Fruit fly (Drosophila melanogaster) whole organism, embryonic: ENCODE results near the gene Bsg.

Experiments used
- B-H1 ChIP-seq: fragments of 200-800 bp; sonication (Bioruptor generic); IDR thresholded peaks from 3 replicates; pipeline ENCODE4 v1.3.6; 2022; ENCODE audit warnings: missing biosample characterization, missing genetic modification characterization
- CG10147 ChIP-seq: fragments of 200-800 bp; sonication (Bioruptor generic); optimal IDR thresholded peaks from 2 replicates; lab custom pipeline; 2019; ENCODE audit warnings: missing biosample characterization, mild to moderate bottlenecking, missing genetic modification characterization, moderate library complexity
- CG10274 ChIP-seq: fragments of 200-800 bp; sonication (Bioruptor generic); optimal IDR thresholded peaks from 3 replicates; lab custom pipeline; 2017; ENCODE audit warnings: missing biosample characterization, mild to moderate bottlenecking, missing genetic modification characterization
- CG10959 ChIP-seq: fragments of 200-800 bp; sonication (Bioruptor generic); IDR thresholded peaks from 2 replicates; pipeline ENCODE4 v1.3.6; 2022; ENCODE audit warnings: missing biosample characterization, missing genetic modification characterization
- CG11085 ChIP-seq: fragments of 200-800 bp; sonication (Bioruptor generic); IDR thresholded peaks from 2 replicates; pipeline ENCODE4 v1.3.6; 2022; ENCODE audit warnings: missing biosample characterization, missing genetic modification characterization
- CG11093 ChIP-seq: fragments of 200-800 bp; sonication (Bioruptor generic); IDR thresholded peaks from 3 replicates; pipeline ENCODE4 v1.3.6; 2022; ENCODE audit warnings: missing biosample characterization, missing genetic modification characterization
- CG12155 ChIP-seq: fragments of 200-800 bp; sonication (Bioruptor generic); optimal IDR thresholded peaks from 3 replicates; lab custom pipeline; 2016; ENCODE audit warnings: missing biosample characterization, missing genetic modification characterization
- CG12769 ChIP-seq: fragments of 200-800 bp; sonication (Bioruptor generic); optimal IDR thresholded peaks from 2 replicates; lab custom pipeline; 2019; ENCODE audit warnings: missing biosample characterization, mild to moderate bottlenecking, missing genetic modification characterization, moderate library complexity
- CG14014 ChIP-seq: fragments of 200-800 bp; sonication (Bioruptor generic); IDR thresholded peaks from 2 replicates; pipeline ENCODE4 v1.3.6; 2022; ENCODE audit warnings: missing biosample characterization, missing genetic modification characterization
- CG14860 ChIP-seq: fragments of 200-800 bp; sonication (Bioruptor generic); IDR thresholded peaks from 3 replicates; pipeline ENCODE4 v1.3.6; 2022; ENCODE audit warnings: missing biosample characterization, missing genetic modification characterization; ENCODE audit not compliant: partially characterized antibody
- CG15479 ChIP-seq: fragments of 200-800 bp; sonication (Bioruptor generic); optimal IDR thresholded peaks from 3 replicates; lab custom pipeline; 2019; ENCODE audit warnings: missing biosample characterization, mild to moderate bottlenecking, missing genetic modification characterization, moderate library complexity
- CG16813 ChIP-seq: fragments of 200-800 bp; sonication (Bioruptor generic); IDR thresholded peaks from 3 replicates; pipeline ENCODE4 v1.3.6; 2022; ENCODE audit warnings: missing biosample characterization, missing genetic modification characterization; ENCODE audit not compliant: partially characterized antibody
- CG16863 ChIP-seq: fragments of 200-800 bp; sonication (Bioruptor generic); optimal IDR thresholded peaks from 3 replicates; lab custom pipeline; 2016; ENCODE audit warnings: missing biosample characterization, missing genetic modification characterization
- CG17328 ChIP-seq: fragments of 200-800 bp; sonication (Bioruptor generic); IDR thresholded peaks from 2 replicates; pipeline ENCODE4 v1.3.6; 2022; ENCODE audit warnings: missing biosample characterization, missing genetic modification characterization
- CG1832 ChIP-seq: fragments of 200-800 bp; sonication (Bioruptor generic); optimal IDR thresholded peaks from 2 replicates; lab custom pipeline; 2017; ENCODE audit warnings: missing biosample characterization, mild to moderate bottlenecking, missing genetic modification characterization, inconsistent platforms
- CG31441 ChIP-seq: fragments of 200-800 bp; sonication (Bioruptor generic); IDR thresholded peaks from 2 replicates; pipeline ENCODE4 v1.3.6; 2022; ENCODE audit warnings: missing biosample characterization, missing genetic modification characterization
- CG3838 ChIP-seq: fragments of 200-800 bp; sonication (Bioruptor generic); optimal IDR thresholded peaks from 3 replicates; lab custom pipeline; 2016; ENCODE audit warnings: missing biosample characterization, missing genetic modification characterization
- CG4617 ChIP-seq: fragments of 200-800 bp; sonication (Bioruptor generic); optimal IDR thresholded peaks from 3 replicates; lab custom pipeline; 2016; ENCODE audit warnings: missing biosample characterization, missing genetic modification characterization, borderline replicate concordance
- CG5180 ChIP-seq: fragments of 200-800 bp; sonication (Bioruptor generic); optimal IDR thresholded peaks from 3 replicates; lab custom pipeline; 2017; ENCODE audit warnings: missing biosample characterization, missing genetic modification characterization, mild to moderate bottlenecking, moderate library complexity, missing genetic modification reagents
- CG5245 ChIP-seq: fragments of 200-800 bp; sonication (Bioruptor generic); optimal IDR thresholded peaks from 3 replicates; lab custom pipeline; 2016; ENCODE audit warnings: missing biosample characterization, missing genetic modification characterization
- CG7271 ChIP-seq: fragments of 200-800 bp; sonication (Bioruptor generic); optimal IDR thresholded peaks from 2 replicates; lab custom pipeline; 2018; ENCODE audit warnings: missing biosample characterization, mild to moderate bottlenecking, missing genetic modification characterization, moderate library complexity
- CG7963 ChIP-seq: fragments of 200-800 bp; sonication (Bioruptor generic); IDR thresholded peaks from 3 replicates; pipeline ENCODE4 v1.3.6; 2022; ENCODE audit warnings: missing biosample characterization, missing genetic modification characterization; ENCODE audit not compliant: partially characterized antibody
- CHES-1-like ChIP-seq: fragments of 200-800 bp; sonication (Bioruptor generic); optimal IDR thresholded peaks from 2 replicates; lab custom pipeline; 2016; ENCODE audit warnings: missing biosample characterization, missing genetic modification characterization
- CTCF ChIP-seq: fragments of 200-800 bp; sonication (Bioruptor generic); optimal IDR thresholded peaks from 2 replicates; lab custom pipeline; 2017; ENCODE audit warnings: missing biosample characterization, mild to moderate bottlenecking, missing genetic modification characterization, moderate library complexity
- Dad ChIP-seq: fragments of 200-800 bp; sonication (Bioruptor generic); optimal IDR thresholded peaks from 3 replicates; lab custom pipeline; 2016; ENCODE audit warnings: missing biosample characterization, missing genetic modification characterization
- Dip2 ChIP-seq: fragments of 200-800 bp; sonication (Bioruptor generic); IDR thresholded peaks from 2 replicates; pipeline ENCODE4 v1.3.6; 2022; ENCODE audit warnings: missing biosample characterization, missing genetic modification characterization
- Dref ChIP-seq: fragments of 200-800 bp; sonication (Bioruptor generic); IDR thresholded peaks from 2 replicates; pipeline ENCODE4 v1.3.6; 2022; ENCODE audit warnings: missing biosample characterization, missing genetic modification characterization
- Eip74EF ChIP-seq, 2 experiments: fragments of 200-800 bp in 1 of 2; fragments of >200 bp in 1 of 2; sonication (Bioruptor generic) in 1 of 2; optimal IDR thresholded peaks; 2 replicates each; lab custom pipeline; 2017 to 2019; ENCODE audit warnings: missing biosample characterization in 2 of 2, missing genetic modification characterization in 2 of 2, mild to moderate bottlenecking in 1 of 2, moderate library complexity in 1 of 2
- Ets65A ChIP-seq: fragments of 200-800 bp; sonication (Bioruptor generic); peaks from one replicate; lab custom pipeline; 2016; ENCODE audit warnings: missing biosample characterization, missing genetic modification characterization
- Ets97D ChIP-seq: fragments of 200-800 bp; sonication (Bioruptor generic); optimal IDR thresholded peaks from 3 replicates; lab custom pipeline; 2016; ENCODE audit warnings: missing biosample characterization, missing genetic modification characterization
- HLH4C ChIP-seq: fragments of 200-800 bp; sonication (Bioruptor generic); IDR thresholded peaks from 3 replicates; pipeline ENCODE4 v1.3.6; 2022; ENCODE audit warnings: missing biosample characterization, missing genetic modification characterization; ENCODE audit not compliant: partially characterized antibody
- Hr3 ChIP-seq: fragments of 200-800 bp; sonication (Bioruptor generic); optimal IDR thresholded peaks from 3 replicates; lab custom pipeline; 2016; ENCODE audit warnings: missing biosample characterization, missing genetic modification characterization
- Lpt ChIP-seq: fragments of >200 bp; optimal IDR thresholded peaks from 2 replicates; lab custom pipeline; 2018; ENCODE audit warnings: missing biosample characterization, missing genetic modification characterization
- Mes4 ChIP-seq: fragments of 200-800 bp; sonication (Bioruptor generic); optimal IDR thresholded peaks from 2 replicates; lab custom pipeline; 2016; ENCODE audit warnings: missing biosample characterization, missing genetic modification characterization
- NK7.1 ChIP-seq: fragments of 200-800 bp; sonication (Bioruptor generic); optimal IDR thresholded peaks from 3 replicates; lab custom pipeline; 2016; ENCODE audit warnings: missing biosample characterization, missing genetic modification characterization
- Poxn ChIP-seq: fragments of 200-800 bp; sonication (Bioruptor generic); IDR thresholded peaks from 2 replicates; pipeline ENCODE4 v1.3.6; 2022; ENCODE audit warnings: missing biosample characterization, missing genetic modification characterization
- btn ChIP-seq: fragments of 200-800 bp; sonication (Bioruptor generic); optimal IDR thresholded peaks from 2 replicates; lab custom pipeline; 2016; ENCODE audit warnings: missing biosample characterization, missing genetic modification characterization
- gt ChIP-seq: fragments of 200-800 bp; sonication (Bioruptor generic); IDR thresholded peaks from 2 replicates; pipeline ENCODE4 v1.3.6; 2022; ENCODE audit warnings: missing biosample characterization, missing genetic modification characterization
- hb ChIP-seq: fragments of 200-800 bp; sonication (Bioruptor generic); IDR thresholded peaks from 3 replicates; pipeline ENCODE4 v1.3.6; 2022; ENCODE audit warnings: missing biosample characterization, missing genetic modification characterization; ENCODE audit not compliant: partially characterized antibody
- nerfin-1 ChIP-seq: fragments of 200-800 bp; sonication (Bioruptor generic); optimal IDR thresholded peaks from 3 replicates; lab custom pipeline; 2019; ENCODE audit warnings: missing biosample characterization, mild to moderate bottlenecking, missing genetic modification characterization, moderate library complexity
- nmo ChIP-seq: fragments of 200-800 bp; sonication (Bioruptor generic); optimal IDR thresholded peaks from 2 replicates; lab custom pipeline; 2018; ENCODE audit warnings: missing biosample characterization, mild to moderate bottlenecking, missing genetic modification characterization, moderate library complexity
- nom ChIP-seq: fragments of 200-800 bp; sonication (Bioruptor generic); optimal IDR thresholded peaks from 2 replicates; lab custom pipeline; 2017; ENCODE audit warnings: missing biosample characterization, missing genetic modification characterization, mild to moderate bottlenecking, moderate library complexity, missing genetic modification reagents
- onecut ChIP-seq: fragments of 200-800 bp; sonication (Bioruptor generic); IDR thresholded peaks from 2 replicates; pipeline ENCODE4 v1.3.6; 2022; ENCODE audit warnings: missing biosample characterization, missing genetic modification characterization
- peb ChIP-seq: fragments of 200-800 bp; sonication (Bioruptor generic); IDR thresholded peaks from 2 replicates; pipeline ENCODE4 v1.3.6; 2022; ENCODE audit warnings: missing biosample characterization, missing genetic modification characterization
- sens ChIP-seq: fragments of 200-800 bp; sonication (Bioruptor generic); peaks from one replicate; lab custom pipeline; 2016; ENCODE audit warnings: missing biosample characterization, missing genetic modification characterization
- shn ChIP-seq: fragments of 200-800 bp; sonication (Bioruptor generic); optimal IDR thresholded peaks from 3 replicates; lab custom pipeline; 2016; ENCODE audit warnings: missing biosample characterization, missing genetic modification characterization
- sima ChIP-seq: fragments of 200-800 bp; sonication (Bioruptor generic); optimal IDR thresholded peaks from 2 replicates; lab custom pipeline; 2016; ENCODE audit warnings: missing biosample characterization, missing genetic modification characterization
- slp2 ChIP-seq: fragments of 200-800 bp; sonication (Bioruptor generic); optimal IDR thresholded peaks from 2 replicates; lab custom pipeline; 2016; ENCODE audit warnings: missing biosample characterization, missing genetic modification characterization
- zen ChIP-seq: fragments of 200-800 bp; sonication (Bioruptor generic); optimal IDR thresholded peaks from 3 replicates; lab custom pipeline; 2018; ENCODE audit warnings: missing biosample characterization, mild to moderate bottlenecking, missing genetic modification characterization, moderate library complexity
- zf30C ChIP-seq: fragments of 200-800 bp; sonication (Bioruptor generic); optimal IDR thresholded peaks from 3 replicates; lab custom pipeline; 2018; ENCODE audit warnings: missing biosample characterization, mild to moderate bottlenecking, missing genetic modification characterization

Bsg gene

DNA sequence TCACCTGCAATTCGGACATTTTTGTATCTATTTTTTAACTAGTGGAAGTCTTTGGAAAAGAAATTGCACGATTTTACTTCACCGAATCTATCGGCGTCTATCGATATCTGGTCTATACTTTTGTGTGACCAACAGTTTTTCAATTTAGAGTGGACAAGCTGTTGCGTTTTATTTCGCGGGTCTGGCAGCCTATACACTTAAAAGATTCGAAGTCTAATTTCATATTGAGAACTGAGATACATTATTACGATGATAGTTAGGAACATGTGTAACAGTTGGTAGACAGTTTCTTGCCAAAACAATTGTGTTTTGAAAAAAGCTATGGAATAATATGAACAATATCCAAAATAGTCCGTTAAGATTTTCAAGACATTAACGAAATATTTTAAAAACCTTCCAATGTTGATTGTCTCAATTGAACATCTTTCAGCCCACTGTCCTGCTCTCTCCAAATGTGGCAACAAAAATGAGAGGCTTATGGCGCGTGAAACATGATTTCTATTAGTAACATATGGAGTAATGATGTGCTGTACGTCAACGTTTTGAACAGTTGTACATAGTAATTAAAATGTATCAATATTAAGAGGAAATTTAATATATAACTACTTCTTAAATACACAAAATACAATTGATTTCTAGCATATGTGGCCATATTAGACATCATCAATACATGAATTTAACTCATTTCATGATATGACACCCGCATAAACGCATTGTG lies 79.2 kb downstream of the Bsg start, which contains the start of gene Acbp1 (continued):
- TF ChIP-seq CG16813 (GFP tag; lab: Robert Waterston, UW) (peak; percentile 78; the same call in 2 of the 3 replicates), gt (GFP tag; lab: Robert Waterston, UW) (peak; percentile 68), CG14860 (GFP tag; lab: Robert Waterston, UW) (peak; percentile 74), CG15479 (peak; percentile 33), Ets65A (GFP tag; lab: Kevin White, UChicago) (peak; percentile 99), HLH4C (GFP tag; lab: Robert Waterston, UW) (peak; percentile 68; the same call in 1 of the 3 replicates), peb (GFP tag; lab: Robert Waterston, UW) (peak; percentile 58; the same call in 1 of the 2 replicates), CG10274 (peak; percentile 83), CG5245 (GFP tag; lab: Kevin White, UChicago) (peak; percentile 70), CG3838 (GFP tag; lab: Kevin White, UChicago) (peak; percentile 82), CG31441 (GFP tag; lab: Robert Waterston, UW) (peak; percentile 97), CTCF (GFP tag; lab: Kevin White, UChicago) (peak; percentile 65), CG7271 (tag; lab: Kevin White, UChicago) (peak; percentile 89), CG11093 (peak; percentile 84), CG4617 (GFP tag; lab: Kevin White, UChicago) (peak; percentile 82), Mes4 (GFP tag; lab: Kevin White, UChicago) (peak; percentile 92), CG17328 (GFP tag; lab: Robert Waterston, UW) (peak; percentile 81), Hr3 (GFP tag; lab: Kevin White, UChicago) (peak; percentile 93), nom (GFP tag; lab: Kevin White, UChicago) (peak; percentile 97), nmo (GFP tag; lab: Kevin White, UChicago) (peak; percentile 96), CG12769 (tag; lab: Kevin White, UChicago) (peak; percentile 97), CG10959 (GFP tag; lab: Robert Waterston, UW) (peak; percentile 79), shn (GFP tag; lab: Kevin White, UChicago) (peak; percentile 96), CG5180 (GFP tag; lab: Kevin White, UChicago) (peak; percentile 93), zen (peak; percentile 96), zf30C (peak; percentile 99), Dad (GFP tag; lab: Kevin White, UChicago) (peak; percentile 91), CG7963 (GFP tag; lab: Robert Waterston, UW) (peak; percentile 68; the same call in 2 of the 3 replicates), Lpt (GFP tag; lab: Kevin White, UChicago) (no peak), Eip74EF (GFP tag; optimal IDR thresholded peaks at IDR 0.05; lab: Kevin White, UChicago) (peak in 1 of 2 experiments; percentile 99), hb (GFP tag; lab: Robert Waterston, UW) (peak; percentile 62; the same call in 1 of the 3 replicates), CG10147 (GFP tag; lab: Kevin White, UChicago) (peak; percentile 98), CG11085 (peak; percentile 86), B-H1 (GFP tag; lab: Robert Waterston, UW) (peak; percentile 87), Poxn (peak; percentile 81), Ets97D (peak; percentile 91), onecut (peak; percentile 88), slp2 (peak; percentile 91), NK7.1 (GFP tag; lab: Kevin White, UChicago) (peak; percentile 90), Dip2 (GFP tag; lab: Robert Waterston, UW) (no peak), CG14014 (peak; percentile 93), sens (GFP tag; lab: Kevin White, UChicago) (peak; percentile 99), btn (GFP tag; lab: Kevin White, UChicago) (peak; percentile 86), nerfin-1 (tag; lab: Kevin White, UChicago) (peak; percentile 97), CG16863 (GFP tag; lab: Kevin White, UChicago) (peak; percentile 95), CG12155 (GFP tag; lab: Kevin White, UChicago) (peak; percentile 93), sima (GFP tag; lab: Kevin White, UChicago) (peak; percentile 58), CHES-1-like (GFP tag; lab: Kevin White, UChicago) (peak; percentile 97), Dref (peak; percentile 88), CG1832 (GFP tag; lab: Kevin White, UChicago) (no peak)
